Worm (Caenorhabditis elegans) whole organism, L2 larva: ENCODE measurements around the gene F16F9.4.

Source experiments
- C34F6.9 ChIP-seq: fragments of 150-350 bp; optimal IDR thresholded peaks from 2 replicates; lab custom pipeline; 2014; ENCODE audit warnings: missing biosample characterization, missing genetic modification characterization
- F13H6.1 ChIP-seq: sonication (generic microtip); optimal IDR thresholded peaks from 2 replicates; lab custom pipeline; 2016; ENCODE audit warnings: missing genetic modification characterization, missing compliant biosample characterization
- R02D3.7 ChIP-seq: fragments of 150-350 bp; optimal IDR thresholded peaks from 2 replicates; lab custom pipeline; 2014; ENCODE audit warnings: missing biosample characterization, missing genetic modification characterization
- Y55F3AM.14 ChIP-seq: fragments of 200-800 bp; sonication (Bioruptor generic); optimal IDR thresholded peaks from 2 replicates; lab custom pipeline; 2018; ENCODE audit warnings: mild to moderate bottlenecking, missing genetic modification characterization, missing compliant biosample characterization
- ZK546.5 ChIP-seq: sonication (generic microtip); optimal IDR thresholded peaks from 2 replicates; lab custom pipeline; 2017; ENCODE audit warnings: missing biosample characterization, missing genetic modification characterization
- alr-1 ChIP-seq: fragments of 150-350 bp; optimal IDR thresholded peaks from 2 replicates; lab custom pipeline; 2014; ENCODE audit warnings: missing biosample characterization, missing genetic modification characterization
- aly-2 ChIP-seq: fragments of 150-350 bp; optimal IDR thresholded peaks from 2 replicates; lab custom pipeline; 2014; ENCODE audit warnings: missing biosample characterization, missing genetic modification characterization
- ama-1 ChIP-seq: fragments of 150-350 bp; optimal IDR thresholded peaks from 2 replicates; lab custom pipeline; 2018; ENCODE audit warnings: inconsistent platforms
- blmp-1 ChIP-seq: sonication (generic microtip); optimal IDR thresholded peaks from 2 replicates; lab custom pipeline; 2017; ENCODE audit warnings: missing genetic modification characterization, mild to moderate bottlenecking, missing compliant biosample characterization, antibody characterized with exemption, moderate library complexity; ENCODE audit not compliant: insufficient read depth
- ceh-16 ChIP-seq: fragments of 150-350 bp; optimal IDR thresholded peaks from 2 replicates; lab custom pipeline; 2014; ENCODE audit warnings: missing biosample characterization, missing genetic modification characterization
- ceh-82 ChIP-seq: fragments of 150-350 bp; optimal IDR thresholded peaks from 2 replicates; lab custom pipeline; 2014; ENCODE audit warnings: missing biosample characterization, missing genetic modification characterization
- crh-2 ChIP-seq: sonication (generic microtip); optimal IDR thresholded peaks from 2 replicates; lab custom pipeline; 2017; ENCODE audit warnings: missing biosample characterization, missing genetic modification characterization
- dmd-4 ChIP-seq: sonication (generic microtip); optimal IDR thresholded peaks from 2 replicates; lab custom pipeline; 2017; ENCODE audit warnings: missing biosample characterization, missing genetic modification characterization
- egl-27 ChIP-seq: sonication (generic microtip); optimal IDR thresholded peaks from 3 replicates; lab custom pipeline; 2017; ENCODE audit warnings: missing biosample characterization, missing genetic modification reagents, missing genetic modification characterization
- elt-1 ChIP-seq: fragments of 150-350 bp; optimal IDR thresholded peaks from 2 replicates; lab custom pipeline; 2014; ENCODE audit warnings: missing biosample characterization, missing genetic modification characterization
- elt-3 ChIP-seq: sonication (generic microtip); optimal IDR thresholded peaks from 2 replicates; lab custom pipeline; 2017; ENCODE audit warnings: missing biosample characterization, missing genetic modification characterization
- fos-1 ChIP-seq: fragments of 150-350 bp; optimal IDR thresholded peaks from 2 replicates; lab custom pipeline; 2014; ENCODE audit warnings: missing biosample characterization, missing genetic modification characterization
- gmeb-1 ChIP-seq: fragments of 150-350 bp; optimal IDR thresholded peaks from 2 replicates; lab custom pipeline; 2014; ENCODE audit warnings: missing biosample characterization, missing genetic modification characterization
- lin-11 ChIP-seq: fragments of 150-350 bp; sonication (generic microtip); optimal IDR thresholded peaks from 2 replicates; lab custom pipeline; 2014; ENCODE audit warnings: missing biosample characterization, missing genetic modification characterization, inconsistent platforms, mixed read lengths
- lin-13 ChIP-seq: fragments of 150-350 bp; optimal IDR thresholded peaks from 2 replicates; lab custom pipeline; 2014; ENCODE audit warnings: missing biosample characterization, missing genetic modification reagents, missing genetic modification characterization
- lin-39 ChIP-seq: fragments of 150-350 bp; optimal IDR thresholded peaks from 2 replicates; lab custom pipeline; 2014; ENCODE audit warnings: missing biosample characterization, missing genetic modification reagents, missing genetic modification characterization
- lsy-2 ChIP-seq, 2 experiments: fragments of 150-350 bp in 1 of 2; sonication (generic microtip) in 1 of 2; optimal IDR thresholded peaks; 2 replicates each; lab custom pipeline; 2014 to 2017; ENCODE audit warnings: missing biosample characterization in 2 of 2, missing genetic modification characterization in 2 of 2
- mab-5 ChIP-seq: fragments of 150-350 bp; optimal IDR thresholded peaks from 2 replicates; lab custom pipeline; 2014; ENCODE audit warnings: missing biosample characterization, missing genetic modification characterization
- mbf-1 ChIP-seq: sonication (generic microtip); optimal IDR thresholded peaks from 2 replicates; lab custom pipeline; 2017; ENCODE audit warnings: missing biosample characterization, missing genetic modification characterization
- mdl-1 ChIP-seq, 2 experiments: fragments of 150-350 bp in 1 of 2; sonication (generic microtip) in 1 of 2; optimal IDR thresholded peaks; 2 replicates each; lab custom pipeline; 2017; ENCODE audit warnings: missing biosample characterization in 2 of 2, missing genetic modification characterization in 2 of 2
- nhr-10 ChIP-seq: sonication (generic microtip); optimal IDR thresholded peaks from 2 replicates; lab custom pipeline; 2017; ENCODE audit warnings: missing biosample characterization, missing genetic modification characterization
- nhr-11 ChIP-seq: fragments of 150-350 bp; optimal IDR thresholded peaks from 2 replicates; lab custom pipeline; 2014; ENCODE audit warnings: missing biosample characterization, missing genetic modification characterization
- nhr-12 ChIP-seq: fragments of 150-350 bp; optimal IDR thresholded peaks from 2 replicates; lab custom pipeline; 2014; ENCODE audit warnings: missing biosample characterization, missing genetic modification characterization
- nhr-129 ChIP-seq: fragments of 150-350 bp; optimal IDR thresholded peaks from 2 replicates; lab custom pipeline; 2014; ENCODE audit warnings: missing biosample characterization, missing genetic modification characterization
- nhr-21 ChIP-seq: fragments of 150-350 bp; optimal IDR thresholded peaks from 2 replicates; lab custom pipeline; 2014; ENCODE audit warnings: missing biosample characterization, missing genetic modification characterization
- nhr-23 ChIP-seq: fragments of 150-350 bp; optimal IDR thresholded peaks from 2 replicates; lab custom pipeline; 2014; ENCODE audit warnings: missing biosample characterization, missing genetic modification reagents, missing genetic modification characterization
- nhr-237 ChIP-seq: fragments of 150-350 bp; optimal IDR thresholded peaks from 2 replicates; lab custom pipeline; 2014; ENCODE audit warnings: missing biosample characterization, missing genetic modification characterization
- nhr-25 ChIP-seq: fragments of 150-350 bp; sonication (generic microtip); optimal IDR thresholded peaks from 3 replicates; lab custom pipeline; 2014; ENCODE audit warnings: missing biosample characterization, missing genetic modification characterization
- nhr-6 ChIP-seq: fragments of 150-350 bp; optimal IDR thresholded peaks from 2 replicates; lab custom pipeline; 2014; ENCODE audit warnings: missing biosample characterization, missing genetic modification characterization
- peb-1 ChIP-seq: fragments of 150-350 bp; optimal IDR thresholded peaks from 2 replicates; lab custom pipeline; 2014; ENCODE audit warnings: missing biosample characterization, missing genetic modification characterization
- sem-4 ChIP-seq: fragments of 150-350 bp; optimal IDR thresholded peaks from 2 replicates; lab custom pipeline; 2014; ENCODE audit warnings: missing biosample characterization, missing genetic modification reagents, missing genetic modification characterization
- skn-1 ChIP-seq: sonication (generic microtip); optimal IDR thresholded peaks from 2 replicates; lab custom pipeline; 2017; ENCODE audit warnings: missing biosample characterization, missing genetic modification characterization
- sma-3 ChIP-seq: sonication (generic microtip); optimal IDR thresholded peaks from 2 replicates; lab custom pipeline; 2016; ENCODE audit warnings: missing genetic modification reagents, missing genetic modification characterization, missing compliant biosample characterization
- sma-9 ChIP-seq, 2 experiments: fragments of 150-350 bp in 1 of 2; sonication (generic microtip) in 1 of 2; optimal IDR thresholded peaks; 2 replicates each; lab custom pipeline; 2014 to 2016; ENCODE audit warnings: missing genetic modification characterization in 2 of 2, mild to moderate bottlenecking in 1 of 2, missing biosample characterization in 1 of 2, missing compliant biosample characterization in 1 of 2, missing genetic modification reagents in 1 of 2, moderate library complexity in 1 of 2
- snpc-4 ChIP-seq: fragments of 150-350 bp; optimal IDR thresholded peaks from 2 replicates; lab custom pipeline; 2014; ENCODE audit warnings: missing biosample characterization, missing genetic modification characterization
- unc-39 ChIP-seq: fragments of 150-350 bp; optimal IDR thresholded peaks from 2 replicates; lab custom pipeline; 2014; ENCODE audit warnings: missing biosample characterization, missing genetic modification characterization
- unc-55 ChIP-seq: fragments of 150-350 bp; sonication (generic microtip); optimal IDR thresholded peaks from 3 replicates; lab custom pipeline; 2014; ENCODE audit warnings: missing biosample characterization, missing genetic modification reagents, missing genetic modification characterization
- unc-62 ChIP-seq: fragments of 150-350 bp; optimal IDR thresholded peaks from 2 replicates; lab custom pipeline; 2014; ENCODE audit warnings: missing biosample characterization, missing genetic modification reagents, missing genetic modification characterization
- zag-1 ChIP-seq: fragments of 150-350 bp; optimal IDR thresholded peaks from 2 replicates; lab custom pipeline; 2014; ENCODE audit warnings: missing biosample characterization, missing genetic modification characterization
- ztf-1 ChIP-seq: fragments of 200-800 bp; sonication (Bioruptor generic); conservative IDR thresholded peaks from 2 replicates; pipeline ENCODE4 v1.3.6; 2022; ENCODE audit warnings: missing genetic modification characterization, missing compliant biosample characterization
- ztf-11 ChIP-seq: sonication (generic microtip); optimal IDR thresholded peaks from 2 replicates; lab custom pipeline; 2017; ENCODE audit warnings: missing biosample characterization, missing genetic modification characterization
- ztf-4 ChIP-seq: fragments of 150-350 bp; optimal IDR thresholded peaks from 2 replicates; lab custom pipeline; 2014; ENCODE audit warnings: missing biosample characterization, missing genetic modification characterization

The F16F9.4 gene

ce11 chrX:8479050-8479449 is 15.9 kb upstream of the F16F9.4 start:
- no peak for TF ChIP-seq peb-1 (tag; lab: Kevin White, UChicago)
- TF ChIP-seq nhr-21 (tag; lab: Kevin White, UChicago) = no peak
- TF ChIP-seq mdl-1 (tag; optimal IDR thresholded peaks at IDR 0.05; lab: Kevin White, UChicago) = peak in 1 of 2 experiments; percentile 25
- no peak for TF ChIP-seq nhr-10 (tag; lab: Kevin White, UChicago)
- TF ChIP-seq zag-1 = peak; percentile 23
- no peak for TF ChIP-seq nhr-237 (tag; lab: Kevin White, UChicago)
- no peak for TF ChIP-seq unc-39
- TF ChIP-seq fos-1 (tag; lab: Kevin White, UChicago) = no peak
- peak; percentile 6 for TF ChIP-seq F13H6.1 (tag; lab: Kevin White, UChicago)
- TF ChIP-seq nhr-12 (tag; lab: Kevin White, UChicago) = no peak
- TF ChIP-seq lsy-2 (tag; optimal IDR thresholded peaks at IDR 0.05; lab: Kevin White, UChicago) = no peak
- no peak for TF ChIP-seq lin-11 (tag; lab: Kevin White, UChicago)
- TF ChIP-seq nhr-11 = no peak
- no peak for TF ChIP-seq alr-1
- no peak for TF ChIP-seq mbf-1 (tag; lab: Kevin White, UChicago)
- no peak for TF ChIP-seq unc-55 (GFP tag; lab: Kevin White, UChicago)
- no peak for TF ChIP-seq nhr-6 (tag; lab: Kevin White, UChicago)
- TF ChIP-seq egl-27 (tag; lab: Kevin White, UChicago) = peak; percentile 16
- TF ChIP-seq lin-39 (tag; lab: Kevin White, UChicago) = no peak
- TF ChIP-seq nhr-129 (tag; lab: Kevin White, UChicago) = no peak
- no peak for TF ChIP-seq nhr-23 (tag; lab: Kevin White, UChicago)
- no peak for TF ChIP-seq R02D3.7 (tag; lab: Kevin White, UChicago)
- TF ChIP-seq ZK546.5 (tag; lab: Kevin White, UChicago) = no peak
- TF ChIP-seq nhr-25 (tag; lab: Kevin White, UChicago) = no peak
- no peak for TF ChIP-seq dmd-4 (tag; lab: Kevin White, UChicago)
- no peak for TF ChIP-seq sem-4 (tag; lab: Kevin White, UChicago)
- no peak for TF ChIP-seq aly-2 (tag; lab: Kevin White, UChicago)
- no peak for TF ChIP-seq sma-3
- no peak for TF ChIP-seq ceh-16 (tag; lab: Kevin White, UChicago)
- no peak for TF ChIP-seq gmeb-1
- TF ChIP-seq skn-1 (tag; lab: Kevin White, UChicago) = no peak
- no peak for TF ChIP-seq ztf-4 (tag; lab: Kevin White, UChicago)
- TF ChIP-seq ama-1 (lab: Kevin White, UChicago) = no peak
- TF ChIP-seq elt-1 (tag; lab: Kevin White, UChicago) = no peak
- TF ChIP-seq ztf-11 (tag; lab: Kevin White, UChicago) = no peak
- TF ChIP-seq sma-9 (GFP tag; optimal IDR thresholded peaks at IDR 0.05; lab: Kevin White, UChicago) = peak; percentile 34
- no peak for TF ChIP-seq sma-9 (tag; optimal IDR thresholded peaks at IDR 0.05; lab: Kevin White, UChicago)
- TF ChIP-seq ztf-1 (GFP tag; lab: Robert Waterston, UW) = no peak
- no peak for TF ChIP-seq mab-5 (tag; lab: Kevin White, UChicago)
- TF ChIP-seq Y55F3AM.14 (GFP tag; lab: Kevin White, UChicago) = no peak
- TF ChIP-seq C34F6.9 (tag; lab: Kevin White, UChicago) = no peak
- no peak for TF ChIP-seq ceh-82 (tag; lab: Kevin White, UChicago)

ce11 chrX:8477048-8477806 is 14.1 kb upstream of the F16F9.4 start:
- TF ChIP-seq gmeb-1 = peak; percentile 54
- no peak for TF ChIP-seq zag-1
- peak; percentile 91 for TF ChIP-seq egl-27 (tag; lab: Kevin White, UChicago)
- no peak for TF ChIP-seq elt-1 (tag; lab: Kevin White, UChicago)
- TF ChIP-seq Y55F3AM.14 (GFP tag; lab: Kevin White, UChicago) = peak; percentile 77
- no peak for TF ChIP-seq peb-1 (tag; lab: Kevin White, UChicago)
- peak; percentile 96 for TF ChIP-seq sma-3
- TF ChIP-seq lin-11 (tag; lab: Kevin White, UChicago) = no peak
- no peak for TF ChIP-seq unc-55 (GFP tag; lab: Kevin White, UChicago)
- TF ChIP-seq ztf-11 (tag; lab: Kevin White, UChicago) = no peak
- TF ChIP-seq ama-1 (lab: Kevin White, UChicago) = no peak
- TF ChIP-seq elt-3 (tag; lab: Kevin White, UChicago) = no peak
- peak; percentile 40 for TF ChIP-seq unc-62
- TF ChIP-seq ztf-1 (GFP tag; lab: Robert Waterston, UW) = no peak
- peak; percentile 69 for TF ChIP-seq sem-4 (tag; lab: Kevin White, UChicago)
- TF ChIP-seq crh-2 (tag; lab: Kevin White, UChicago) = peak; percentile 58
- no peak for TF ChIP-seq R02D3.7 (tag; lab: Kevin White, UChicago)
- peak; percentile 88 for TF ChIP-seq blmp-1 (tag; lab: Kevin White, UChicago)
- peak; percentile 18 for TF ChIP-seq ztf-4 (tag; lab: Kevin White, UChicago)
- no peak for TF ChIP-seq dmd-4 (tag; lab: Kevin White, UChicago)
- peak; percentile 98 for TF ChIP-seq sma-9 (GFP tag; optimal IDR thresholded peaks at IDR 0.05; lab: Kevin White, UChicago)
- peak; percentile 89 for TF ChIP-seq sma-9 (tag; optimal IDR thresholded peaks at IDR 0.05; lab: Kevin White, UChicago)
- TF ChIP-seq ceh-82 (tag; lab: Kevin White, UChicago) = no peak
- TF ChIP-seq F13H6.1 (tag; lab: Kevin White, UChicago) = peak; percentile 84
- TF ChIP-seq C34F6.9 (tag; lab: Kevin White, UChicago) = peak; percentile 18
- TF ChIP-seq alr-1 = no peak
- TF ChIP-seq aly-2 (tag; lab: Kevin White, UChicago) = no peak
- TF ChIP-seq mbf-1 (tag; lab: Kevin White, UChicago) = no peak
- TF ChIP-seq nhr-25 (tag; lab: Kevin White, UChicago) = peak; percentile 98
- TF ChIP-seq snpc-4 (tag; lab: Kevin White, UChicago) = peak; percentile 2
- TF ChIP-seq unc-39 = no peak
- no peak for TF ChIP-seq mab-5 (tag; lab: Kevin White, UChicago)
- TF ChIP-seq lin-13 (GFP tag; lab: Kevin White, UChicago) = peak; percentile 21
